Worm (Caenorhabditis elegans): ENCODE results near the gene Y51H4A.6.

DNA sequence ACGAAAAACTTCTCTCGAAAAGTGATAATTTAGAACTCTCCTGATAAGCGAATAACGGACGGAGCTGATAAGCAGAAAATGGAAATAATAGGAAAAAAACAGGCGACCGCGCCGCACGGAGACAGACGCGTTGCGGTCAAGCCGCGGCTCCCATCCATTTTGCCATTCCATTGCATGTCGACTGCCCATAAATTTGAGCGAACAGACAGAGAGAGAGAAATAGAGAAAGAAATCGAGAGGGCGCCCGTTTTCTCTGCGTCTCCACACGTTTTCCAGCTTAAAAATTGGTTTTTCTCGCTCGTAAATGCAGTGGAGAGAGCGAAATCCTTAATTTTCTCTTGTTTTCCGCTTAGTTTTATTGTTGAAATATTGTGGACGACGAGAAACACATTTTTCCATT, 31.6 kb upstream of the Y51H4A.6 start:
- TF ChIP-seq ama-1 (optimal IDR thresholded peaks at IDR 0.05) (no peak), tbx-11 (GFP tag; IDR thresholded peaks at IDR 0.05) (no peak), hnd-1 (tag; optimal IDR thresholded peaks at IDR 0.05) (no peak), scrt-1 (GFP tag; IDR thresholded peaks at IDR 0.05) (no peak), sea-1 (GFP tag; conservative IDR thresholded peaks at IDR 0.05) (no peak), hmbx-1 (tag; optimal IDR thresholded peaks at IDR 0.05) (no peak), tbx-37 (GFP tag; conservative IDR thresholded peaks at IDR 0.05) (no peak), ceh-36 (tag; optimal IDR thresholded peaks at IDR 0.05) (no peak)
